Fruit fly (Drosophila melanogaster) S2 (cell line): ENCODE measurements around the gene prage.

Source experiments
- CG8478 ChIP-seq: fragments of >200 bp; optimal IDR thresholded peaks from 2 replicates; lab custom pipeline; 2018
- CTCF ChIP-seq, 2 experiments: fragments of >200 bp; optimal IDR thresholded peaks; 2 replicates each; lab custom pipeline; 2018

prage gene

dm6 chrX:1825912-1826862 lies 52.7 kb downstream of the prage start:
- no peak for TF ChIP-seq CTCF (optimal IDR thresholded peaks at IDR 0.05; lab: Kevin White, UChicago)
- no peak for TF ChIP-seq CG8478

- TF ChIP-seq CG8478 (no peak), CTCF (optimal IDR thresholded peaks at IDR 0.05; lab: Kevin White, UChicago) (no peak)
These were observed 54.6 kb downstream of the prage start for dm6 chrX:1828097-1828496.

- no peak for TF ChIP-seq CG8478
- TF ChIP-seq CTCF (optimal IDR thresholded peaks at IDR 0.05; lab: Kevin White, UChicago): no peak
These were observed 57.1 kb downstream of the prage start for dm6 chrX:1830396-1831218.

- TF ChIP-seq CTCF (optimal IDR thresholded peaks at IDR 0.05; lab: Kevin White, UChicago) (no peak), CG8478 (no peak)
These were observed 57.7 kb downstream of the prage start for dm6 chrX:1831219-1831555.

dm6 chrX:1832699-1833098 lies 59.2 kb downstream of the prage start:
- no peak for TF ChIP-seq CG8478
- no peak for TF ChIP-seq CTCF (optimal IDR thresholded peaks at IDR 0.05; lab: Kevin White, UChicago)

- TF ChIP-seq CG8478 (no peak), CTCF (optimal IDR thresholded peaks at IDR 0.05; lab: Kevin White, UChicago) (no peak)
These were observed 61.3 kb downstream of the prage start for dm6 chrX:1834702-1835376.

dm6 chrX:1840520-1840919 lies 67.0 kb downstream of the prage start:
- TF ChIP-seq CG8478 (no peak), CTCF (optimal IDR thresholded peaks at IDR 0.05; lab: Kevin White, UChicago) (no peak)

- TF ChIP-seq CG8478: no peak
These were observed 69.4 kb downstream of the prage start for dm6 chrX:1842875-1843274.

- TF ChIP-seq CTCF (optimal IDR thresholded peaks at IDR 0.05; lab: Kevin White, UChicago): no peak
- no peak for TF ChIP-seq CG8478
These were observed 72.0 kb downstream of the prage start for dm6 chrX:1845413-1845951.

dm6 chrX:1846386-1846785 lies 72.9 kb downstream of the prage start:
- TF ChIP-seq CG8478 (no peak), CTCF (optimal IDR thresholded peaks at IDR 0.05; lab: Kevin White, UChicago) (no peak)

- no peak for TF ChIP-seq CG8478
- no peak for TF ChIP-seq CTCF (optimal IDR thresholded peaks at IDR 0.05; lab: Kevin White, UChicago)
These were observed 74.2 kb downstream of the prage start for dm6 chrX:1847735-1848134.

dm6 chrX:1848624-1849198 lies 75.2 kb downstream of the prage start:
- TF ChIP-seq CTCF (optimal IDR thresholded peaks at IDR 0.05; lab: Kevin White, UChicago) (no peak), CG8478 (no peak)

- TF ChIP-seq CTCF (optimal IDR thresholded peaks at IDR 0.05; lab: Kevin White, UChicago): no peak
- no peak for TF ChIP-seq CG8478
These were observed 76.4 kb downstream of the prage start for dm6 chrX:1849914-1850313.

- TF ChIP-seq CG8478 (no peak), CTCF (optimal IDR thresholded peaks at IDR 0.05; lab: Kevin White, UChicago) (no peak)
These were observed 80.6 kb downstream of the prage start for dm6 chrX:1854070-1854469.

- TF ChIP-seq CG8478: no peak
- no peak for TF ChIP-seq CTCF (optimal IDR thresholded peaks at IDR 0.05; lab: Kevin White, UChicago)
These were observed 81.4 kb downstream of the prage start for dm6 chrX:1854873-1855272.
